Fruit fly (Drosophila melanogaster): Measurements from ENCODE around the gene NdufV3.

DNA sequence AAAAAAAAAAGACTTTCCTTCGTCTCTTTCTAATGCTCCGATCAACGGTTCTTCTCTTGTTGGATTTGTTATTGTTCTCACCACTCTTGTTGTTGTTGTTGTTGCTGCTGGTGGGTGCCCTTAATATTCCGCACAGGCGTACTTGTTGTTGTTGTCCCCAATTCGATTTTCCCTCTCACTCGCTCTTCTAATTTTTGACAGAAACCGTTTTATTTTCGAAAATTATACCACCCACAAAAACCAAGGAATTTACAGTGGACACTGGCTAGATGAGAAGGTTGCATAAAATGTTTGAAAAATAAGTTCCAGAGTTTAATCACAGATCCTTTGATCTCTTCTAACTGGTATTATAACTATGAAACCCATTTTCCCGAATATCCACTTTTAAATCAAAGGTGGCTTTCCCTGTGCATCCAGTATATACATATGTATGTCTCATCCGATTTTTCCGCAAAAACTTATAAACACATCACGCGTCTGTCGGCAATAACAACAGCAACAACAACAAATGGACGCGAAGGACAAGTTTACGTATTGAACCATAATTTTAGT is 41.6 kb downstream of the NdufV3 start:
- no peak for TF ChIP-seq Lpt (GFP tag; optimal IDR thresholded peaks at IDR 0.05)
- TF ChIP-seq CG11902 (GFP tag; optimal IDR thresholded peaks at IDR 0.05) = no peak
- TF ChIP-seq CG6854 (GFP tag; optimal IDR thresholded peaks at IDR 0.05) = no peak
- TF ChIP-seq CG16779 (tag; optimal IDR thresholded peaks at IDR 0.05) = no peak
- TF ChIP-seq fkh (GFP tag; optimal IDR thresholded peaks at IDR 0.05) = no peak
- TF ChIP-seq CG10631 (GFP tag; optimal IDR thresholded peaks at IDR 0.05) = no peak
- TF ChIP-seq CG6808 (GFP tag; optimal IDR thresholded peaks at IDR 0.05) = no peak
- no peak for TF ChIP-seq svp (GFP tag)
- no peak for TF ChIP-seq CG9139 (GFP tag; optimal IDR thresholded peaks at IDR 0.05)
- no peak for TF ChIP-seq fd59A (GFP tag; optimal IDR thresholded peaks at IDR 0.05)
- no peak for TF ChIP-seq CG8319 (GFP tag; optimal IDR thresholded peaks at IDR 0.05)
- no peak for TF ChIP-seq pdm3 (GFP tag; optimal IDR thresholded peaks at IDR 0.05)
